Worm (Caenorhabditis elegans) whole organism, L4/young adult: Measurements from ENCODE around the gene C09G5.14.

Experiments used
- W03F9.2 ChIP-seq: fragments of 150-350 bp; optimal IDR thresholded peaks from 2 replicates; lab custom pipeline; 2014; ENCODE audit warnings: missing biosample characterization, missing genetic modification characterization
- dao-5 ChIP-seq: sonication (generic microtip); optimal IDR thresholded peaks from 2 replicates; lab custom pipeline; 2016; ENCODE audit warnings: missing genotype, missing genetic modification characterization, moderate library complexity, missing compliant biosample characterization
- him-1 ChIP-seq: sonication (generic microtip); optimal IDR thresholded peaks from 2 replicates; lab custom pipeline; 2016; ENCODE audit warnings: missing genotype, missing genetic modification reagents, missing genetic modification characterization, missing compliant biosample characterization

ce11 chrII:10684954-10685353 lies 38.0 kb downstream of the C09G5.14 start:
- no peak for TF ChIP-seq him-1 (tag; lab: Kevin White, UChicago)
- no peak for TF ChIP-seq W03F9.2 (tag; lab: Kevin White, UChicago)
- no peak for TF ChIP-seq dao-5 (tag; lab: Kevin White, UChicago)
